Fruit fly (Drosophila melanogaster) whole organism, embryonic: ENCODE results near the gene CG13376.

ENCODE experiments used
- Blimp-1 ChIP-seq: fragments of 200-800 bp; sonication (Bioruptor generic); optimal IDR thresholded peaks from 3 replicates; lab custom pipeline; 2018; ENCODE audit warnings: missing biosample characterization, missing genetic modification characterization, mild to moderate bottlenecking, moderate library complexity, missing genetic modification reagents
- C15 ChIP-seq: fragments of 200-800 bp; sonication (Bioruptor generic); IDR thresholded peaks from 3 replicates; pipeline ENCODE4 v1.3.6; 2022; ENCODE audit warnings: missing biosample characterization, missing genetic modification characterization
- CG10274 ChIP-seq: fragments of 200-800 bp; sonication (Bioruptor generic); optimal IDR thresholded peaks from 3 replicates; lab custom pipeline; 2017; ENCODE audit warnings: missing biosample characterization, mild to moderate bottlenecking, missing genetic modification characterization
- CG10321 ChIP-seq: fragments of 200-800 bp; sonication (Bioruptor generic); IDR thresholded peaks from 2 replicates; pipeline ENCODE4 v1.3.6; 2022; ENCODE audit warnings: missing biosample characterization, missing genetic modification characterization
- CG12071 ChIP-seq: fragments of 200-800 bp; sonication (Bioruptor generic); optimal IDR thresholded peaks from 3 replicates; lab custom pipeline; 2018; ENCODE audit warnings: missing biosample characterization, mild to moderate bottlenecking, missing genetic modification characterization
- CG12155 ChIP-seq: fragments of 200-800 bp; sonication (Bioruptor generic); optimal IDR thresholded peaks from 3 replicates; lab custom pipeline; 2016; ENCODE audit warnings: missing biosample characterization, missing genetic modification characterization
- CG13894 ChIP-seq: fragments of 200-800 bp; sonication (Bioruptor generic); optimal IDR thresholded peaks from 3 replicates; lab custom pipeline; 2018; ENCODE audit warnings: missing biosample characterization, mild to moderate bottlenecking, missing genetic modification characterization, moderate library complexity
- CG14710 ChIP-seq: fragments of 200-800 bp; sonication (Bioruptor generic); optimal IDR thresholded peaks from 3 replicates; lab custom pipeline; 2019; ENCODE audit warnings: missing biosample characterization, mild to moderate bottlenecking, missing genetic modification characterization, moderate library complexity
- CG14860 ChIP-seq: fragments of 200-800 bp; sonication (Bioruptor generic); IDR thresholded peaks from 3 replicates; pipeline ENCODE4 v1.3.6; 2022; ENCODE audit warnings: missing biosample characterization, missing genetic modification characterization; ENCODE audit not compliant: partially characterized antibody
- CG2116 ChIP-seq: fragments of 200-800 bp; sonication (Bioruptor generic); optimal IDR thresholded peaks from 3 replicates; lab custom pipeline; 2018; ENCODE audit warnings: missing biosample characterization, mild to moderate bottlenecking, missing genetic modification characterization
- CG2120 ChIP-seq: fragments of 200-800 bp; sonication (Bioruptor generic); optimal IDR thresholded peaks from 3 replicates; lab custom pipeline; 2016; ENCODE audit warnings: missing biosample characterization, missing genetic modification characterization
- CG2712 ChIP-seq: fragments of 200-800 bp; optimal IDR thresholded peaks from 3 replicates; lab custom pipeline; 2019; ENCODE audit warnings: missing biosample characterization, mild to moderate bottlenecking, missing genetic modification characterization, moderate library complexity
- CG5953 ChIP-seq: fragments of 200-800 bp; sonication (Bioruptor generic); IDR thresholded peaks from 2 replicates; pipeline ENCODE4 v1.3.6; 2022; ENCODE audit warnings: missing biosample characterization, missing genetic modification characterization
- CG6765 ChIP-seq: fragments of 200-800 bp; sonication (Bioruptor generic); optimal IDR thresholded peaks from 3 replicates; lab custom pipeline; 2017; ENCODE audit warnings: missing biosample characterization, mild to moderate bottlenecking, missing genetic modification characterization
- CG6813 ChIP-seq: fragments of 200-800 bp; sonication (Bioruptor generic); optimal IDR thresholded peaks from 2 replicates; lab custom pipeline; 2017; ENCODE audit warnings: missing biosample characterization, missing genetic modification characterization, mild to moderate bottlenecking, moderate library complexity, missing genetic modification reagents
- CG7745 ChIP-seq: fragments of 200-800 bp; sonication (Bioruptor generic); optimal IDR thresholded peaks from 2 replicates; lab custom pipeline; 2018; ENCODE audit warnings: missing biosample characterization, mild to moderate bottlenecking, missing genetic modification characterization, moderate library complexity
- CG7839 ChIP-seq: fragments of 200-800 bp; sonication (Bioruptor generic); optimal IDR thresholded peaks from 3 replicates; lab custom pipeline; 2018; ENCODE audit warnings: missing biosample characterization, mild to moderate bottlenecking, missing genetic modification characterization, moderate library complexity
- CG7963 ChIP-seq: fragments of 200-800 bp; sonication (Bioruptor generic); IDR thresholded peaks from 3 replicates; pipeline ENCODE4 v1.3.6; 2022; ENCODE audit warnings: missing biosample characterization, missing genetic modification characterization; ENCODE audit not compliant: partially characterized antibody
- CG8089 ChIP-seq: fragments of 200-800 bp; sonication (Bioruptor generic); optimal IDR thresholded peaks from 3 replicates; lab custom pipeline; 2016; ENCODE audit warnings: missing biosample characterization, missing genetic modification characterization
- CG8290 ChIP-seq, 3 experiments: fragments of 200-800 bp; sonication (Bioruptor generic); optimal IDR thresholded peaks; 2 replicates each; lab custom pipeline; 2016 to 2019; ENCODE audit warnings: missing biosample characterization in 3 of 3, missing genetic modification characterization in 3 of 3, mild to moderate bottlenecking in 2 of 3, moderate library complexity in 1 of 3
- Camta ChIP-seq: fragments of 200-800 bp; sonication (Bioruptor generic); optimal IDR thresholded peaks from 2 replicates; lab custom pipeline; 2016; ENCODE audit warnings: missing biosample characterization, missing genetic modification characterization
- Doc2 ChIP-seq: fragments of 200-800 bp; sonication (Bioruptor generic); IDR thresholded peaks from 2 replicates; pipeline ENCODE4 v1.3.6; 2022; ENCODE audit warnings: missing biosample characterization, missing genetic modification characterization
- Fer2 ChIP-seq: fragments of 200-800 bp; sonication (Bioruptor generic); optimal IDR thresholded peaks from 2 replicates; lab custom pipeline; 2018; ENCODE audit warnings: missing biosample characterization, mild to moderate bottlenecking, missing genetic modification characterization, moderate library complexity
- HLH3B ChIP-seq: fragments of 200-800 bp; sonication (Bioruptor generic); IDR thresholded peaks from 2 replicates; pipeline ENCODE4 v1.3.6; 2022; ENCODE audit warnings: missing biosample characterization, missing genetic modification characterization
- HmgD ChIP-seq: fragments of 200-800 bp; sonication (Bioruptor generic); optimal IDR thresholded peaks from 3 replicates; lab custom pipeline; 2016; ENCODE audit warnings: missing biosample characterization, missing genetic modification characterization
- Hmr ChIP-seq: fragments of 200-800 bp; sonication (Bioruptor generic); optimal IDR thresholded peaks from 3 replicates; lab custom pipeline; 2017; ENCODE audit warnings: mild to moderate bottlenecking, missing biosample characterization, missing genetic modification reagents, missing genetic modification characterization
- Kr ChIP-seq: fragments of 200-800 bp; sonication (Bioruptor generic); optimal IDR thresholded peaks from 2 replicates; lab custom pipeline; 2017; ENCODE audit warnings: missing biosample characterization, mild to moderate bottlenecking, missing genetic modification characterization
- Meics ChIP-seq: fragments of 200-800 bp; sonication (Bioruptor generic); optimal IDR thresholded peaks from 2 replicates; lab custom pipeline; 2017; ENCODE audit warnings: missing biosample characterization, mild to moderate bottlenecking, missing genetic modification characterization
- Scr ChIP-seq: fragments of 200-800 bp; sonication (Bioruptor generic); IDR thresholded peaks from 2 replicates; pipeline ENCODE4 v1.3.6; 2022; ENCODE audit warnings: missing biosample characterization, missing genetic modification characterization; ENCODE audit not compliant: partially characterized antibody
- Sin3A ChIP-seq: fragments of >200 bp; optimal IDR thresholded peaks from 2 replicates; lab custom pipeline; 2018
- ab ChIP-seq: fragments of 200-800 bp; sonication (Bioruptor generic); optimal IDR thresholded peaks from 2 replicates; lab custom pipeline; 2016; ENCODE audit warnings: missing biosample characterization, missing genetic modification characterization
- aop ChIP-seq: fragments of 200-800 bp; sonication (Bioruptor generic); IDR thresholded peaks from 2 replicates; pipeline ENCODE4 v1.3.6; 2022; ENCODE audit warnings: missing biosample characterization, missing genetic modification characterization
- bigmax ChIP-seq: fragments of 200-800 bp; sonication (Bioruptor generic); optimal IDR thresholded peaks from 2 replicates; lab custom pipeline; 2018; ENCODE audit warnings: missing biosample characterization, mild to moderate bottlenecking, missing genetic modification characterization
- btn ChIP-seq: fragments of 200-800 bp; sonication (Bioruptor generic); optimal IDR thresholded peaks from 2 replicates; lab custom pipeline; 2016; ENCODE audit warnings: missing biosample characterization, missing genetic modification characterization
- cad ChIP-seq: fragments of >200 bp; optimal IDR thresholded peaks from 2 replicates; lab custom pipeline; 2017; ENCODE audit warnings: missing biosample characterization, missing genetic modification characterization
- caup ChIP-seq: fragments of 200-800 bp; sonication (Bioruptor generic); optimal IDR thresholded peaks from 3 replicates; lab custom pipeline; 2017; ENCODE audit warnings: missing biosample characterization, mild to moderate bottlenecking, missing genetic modification characterization, moderate library complexity; ENCODE audit not compliant: severe bottlenecking
- gcm2 ChIP-seq: fragments of 200-800 bp; sonication (Bioruptor generic); optimal IDR thresholded peaks from 2 replicates; lab custom pipeline; 2016; ENCODE audit warnings: missing biosample characterization, missing genetic modification characterization
- gem ChIP-seq: fragments of 200-800 bp; sonication (Bioruptor generic); optimal IDR thresholded peaks from 2 replicates; lab custom pipeline; 2019; ENCODE audit warnings: missing biosample characterization, mild to moderate bottlenecking, missing genetic modification characterization, moderate library complexity
- grau ChIP-seq: fragments of 200-800 bp; optimal IDR thresholded peaks from 3 replicates; lab custom pipeline; 2019; ENCODE audit warnings: missing biosample characterization, mild to moderate bottlenecking, missing genetic modification characterization, moderate library complexity
- h ChIP-seq: fragments of >200 bp; optimal IDR thresholded peaks from 2 replicates; lab custom pipeline; 2017
- kni ChIP-seq: fragments of 200-800 bp; sonication (Bioruptor generic); optimal IDR thresholded peaks from 3 replicates; lab custom pipeline; 2017; ENCODE audit warnings: mild to moderate bottlenecking, missing biosample characterization, missing genetic modification reagents, missing genetic modification characterization
- sd ChIP-seq: fragments of 200-800 bp; sonication (Bioruptor generic); optimal IDR thresholded peaks from 3 replicates; lab custom pipeline; 2018; ENCODE audit warnings: missing biosample characterization, mild to moderate bottlenecking, missing genetic modification characterization, moderate library complexity
- slp2 ChIP-seq: fragments of 200-800 bp; sonication (Bioruptor generic); optimal IDR thresholded peaks from 2 replicates; lab custom pipeline; 2016; ENCODE audit warnings: missing biosample characterization, missing genetic modification characterization
- ssp ChIP-seq: fragments of 200-800 bp; sonication (Bioruptor generic); IDR thresholded peaks from 2 replicates; pipeline ENCODE4 v1.3.6; 2022; ENCODE audit warnings: missing biosample characterization, missing genetic modification characterization
- toy ChIP-seq: fragments of 200-800 bp; sonication (Bioruptor generic); IDR thresholded peaks from 2 replicates; pipeline ENCODE4 v1.3.6; 2022; ENCODE audit warnings: missing biosample characterization, missing genetic modification characterization
- trem ChIP-seq: fragments of 200-800 bp; optimal IDR thresholded peaks from 3 replicates; lab custom pipeline; 2019; ENCODE audit warnings: missing biosample characterization, mild to moderate bottlenecking, missing genetic modification characterization, moderate library complexity
- ttk ChIP-seq: fragments of 200-800 bp; sonication (Bioruptor generic); IDR thresholded peaks from 2 replicates; pipeline ENCODE4 v2.1.2; 2022; ENCODE audit warnings: missing biosample characterization, missing genetic modification characterization
- unc-4 ChIP-seq: fragments of 200-800 bp; sonication (Bioruptor generic); IDR thresholded peaks from 2 replicates; pipeline ENCODE4 v1.3.6; 2022; ENCODE audit warnings: missing biosample characterization, missing genetic modification characterization; ENCODE audit not compliant: partially characterized antibody

The CG13376 gene

dm6 chrX:266978-267439 is at the start of gene CG13376:
Gene CG13376 (minus strand): TSS chrX:267028.
- TF ChIP-seq unc-4 (GFP tag; lab: Robert Waterston, UW) (no peak), CG13894 (no peak), CG12155 (GFP tag; lab: Kevin White, UChicago) (no peak), Sin3A (lab: Kevin White, UChicago) (no peak), trem (tag; lab: Kevin White, UChicago) (no peak), btn (GFP tag; lab: Kevin White, UChicago) (no peak), gem (no peak), caup (GFP tag; lab: Kevin White, UChicago) (no peak), Fer2 (tag; lab: Kevin White, UChicago) (no peak), ab (no peak)

dm6 chrX:314823-315222 is 48.0 kb upstream of the CG13376 start, which contains the start of gene Or1a:
Gene Or1a (plus strand): TSS chrX:315123.
- TF ChIP-seq slp2 (GFP tag; lab: Kevin White, UChicago) (no peak), CG12071 (GFP tag; lab: Kevin White, UChicago) (no peak), CG2712 (tag; lab: Kevin White, UChicago) (no peak), aop (GFP tag; lab: Robert Waterston, UW) (no peak), CG14710 (tag; lab: Kevin White, UChicago) (no peak), h (lab: Kevin White, UChicago) (no peak), CG7745 (no peak), Camta (GFP tag; lab: Kevin White, UChicago) (no peak)
- TF ChIP-seq, all 482 proteins: peak for 0

- TF ChIP-seq CG2116 (GFP tag; lab: Kevin White, UChicago) (no peak), sd (tag; lab: Kevin White, UChicago) (no peak), toy (GFP tag; lab: Robert Waterston, UW) (no peak), caup (GFP tag; lab: Kevin White, UChicago) (peak; percentile 43), ssp (GFP tag; lab: Robert Waterston, UW) (no peak), kni (GFP tag; lab: Kevin White, UChicago) (no peak), bigmax (no peak), CG6765 (GFP tag; lab: Kevin White, UChicago) (no peak), CG10321 (no peak), Hmr (peak; percentile 29), Scr (GFP tag; lab: Robert Waterston, UW) (no peak), Kr (no peak), CG14860 (GFP tag; lab: Robert Waterston, UW) (no peak), CG5953 (GFP tag; lab: Robert Waterston, UW) (no peak), CG2120 (GFP tag; lab: Kevin White, UChicago) (no peak), gcm2 (no peak), CG8290 (GFP tag; optimal IDR thresholded peaks at IDR 0.05; lab: Kevin White, UChicago) (no peak), CG8290 (tag; optimal IDR thresholded peaks at IDR 0.05; lab: Kevin White, UChicago) (peak in 1 of 2 experiments; percentile 22), CG10274 (GFP tag; lab: Kevin White, UChicago) (no peak), ttk (GFP tag; lab: Robert Waterston, UW) (no peak), Blimp-1 (no peak), C15 (GFP tag; lab: Robert Waterston, UW) (0 out of 3 replicates have a peak, but pooled peaks have one; percentile 14), grau (tag; lab: Kevin White, UChicago) (no peak), CG7839 (no peak), Meics (GFP tag; lab: Kevin White, UChicago) (peak; percentile 27), Doc2 (no peak), CG6813 (GFP tag; lab: Kevin White, UChicago) (peak; percentile 17), CG8089 (GFP tag; lab: Kevin White, UChicago) (no peak), HLH3B (no peak), btn (GFP tag; lab: Kevin White, UChicago) (no peak), HmgD (GFP tag; lab: Kevin White, UChicago) (no peak), CG7963 (GFP tag; lab: Robert Waterston, UW) (no peak), cad (no peak)
Measured at dm6 chrX:311328-311727, 44.5 kb upstream of the CG13376 start.
